Worm (Caenorhabditis elegans): ENCODE measurements around the gene clec-262.

clec-262 gene

DNA sequence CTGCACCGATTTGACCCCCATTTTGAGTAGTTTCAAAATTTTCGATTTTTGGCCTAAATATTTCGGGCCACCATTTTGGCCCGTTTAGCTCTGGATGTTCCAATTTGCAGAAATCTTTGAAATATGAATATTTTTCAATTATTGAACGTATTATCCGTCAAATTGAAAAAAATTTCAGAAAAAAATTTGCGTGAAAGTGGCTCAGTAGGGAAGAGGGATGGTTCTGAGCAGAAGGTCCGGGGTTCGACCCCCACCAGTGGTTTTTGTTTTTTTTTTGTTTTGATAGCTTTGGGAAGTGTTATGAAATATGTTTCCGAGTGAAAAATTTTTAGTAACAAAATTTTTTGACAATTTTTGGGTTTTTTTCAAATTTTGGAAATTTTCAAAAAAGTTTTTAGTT, 32.3 kb upstream of the clec-262 start:
- TF ChIP-seq hlh-17 (GFP tag; optimal IDR thresholded peaks at IDR 0.05; ENCODE audit: borderline replicate concordance) (no peak), dpl-1 (GFP tag; optimal IDR thresholded peaks at IDR 0.05) (no peak), blmp-1 (tag; optimal IDR thresholded peaks at IDR 0.05) (no peak), sup-37 (GFP tag; optimal IDR thresholded peaks at IDR 0.05) (no peak), ztf-11 (tag; optimal IDR thresholded peaks at IDR 0.05) (no peak), efl-1 (optimal IDR thresholded peaks at IDR 0.05) (no peak), efl-1 (GFP tag; optimal IDR thresholded peaks at IDR 0.05 in 1 of 2) (no peak), ceh-88 (GFP tag; IDR thresholded peaks at IDR 0.05) (no peak), hpl-2 (GFP tag; optimal IDR thresholded peaks at IDR 0.05) (no peak), nhr-77 (tag; optimal IDR thresholded peaks at IDR 0.05) (no peak), zag-1 (tag; optimal IDR thresholded peaks at IDR 0.05) (no peak), ets-5 (GFP tag; IDR thresholded peaks at IDR 0.05) (no peak), lir-3 (tag; optimal IDR thresholded peaks at IDR 0.05; ENCODE audit: poor library complexity) (no peak)

DNA sequence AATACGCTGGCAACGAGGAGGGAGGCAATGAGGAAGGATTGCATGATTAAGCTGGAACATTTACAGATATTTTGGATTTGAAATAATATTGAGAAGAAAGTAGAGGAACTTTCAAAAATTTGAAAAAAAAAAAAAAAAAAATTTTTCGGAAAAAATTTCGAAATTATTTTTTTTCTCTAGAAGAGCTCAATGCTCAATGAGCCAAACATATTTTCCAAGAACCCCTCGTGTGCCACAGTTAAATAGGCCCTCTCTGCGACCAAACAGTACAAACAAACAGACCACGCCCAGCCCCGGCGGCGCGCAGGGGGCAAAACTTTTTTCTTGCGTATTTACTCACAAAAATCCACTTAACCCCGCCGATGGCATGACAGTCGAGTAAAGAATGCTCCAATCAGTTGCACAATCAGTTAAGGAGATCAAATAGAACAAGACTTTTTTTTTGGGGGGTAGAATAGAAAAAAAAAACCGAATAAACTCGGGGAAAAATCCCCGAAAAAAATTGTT, 31.8 kb upstream of the clec-262 start, which contains the start of gene pqn-94:
Gene pqn-94, minus strand, starts transcription at position 51 of the 507 bp plus-strand sequence.
- no peak for TF ChIP-seq dpl-1 (GFP tag; optimal IDR thresholded peaks at IDR 0.05)
- TF ChIP-seq sptf-1 (tag; optimal IDR thresholded peaks at IDR 0.05) = no peak
- no peak for TF ChIP-seq pax-3 (tag; optimal IDR thresholded peaks at IDR 0.05)
- peak; percentile 32 for TF ChIP-seq nhr-77 (tag; optimal IDR thresholded peaks at IDR 0.05)
- TF ChIP-seq fkh-4 (tag; optimal IDR thresholded peaks at IDR 0.05; ENCODE audit: borderline replicate concordance) = no peak
- no peak for TF ChIP-seq lin-35 (GFP tag; optimal IDR thresholded peaks at IDR 0.05)
- TF ChIP-seq skn-1 (tag; optimal IDR thresholded peaks at IDR 0.05) = no peak
- TF ChIP-seq aha-1 (tag; optimal IDR thresholded peaks at IDR 0.05) = no peak
- no peak for TF ChIP-seq elt-2 (tag; optimal IDR thresholded peaks at IDR 0.05)
- no peak for TF ChIP-seq egl-13 (tag; optimal IDR thresholded peaks at IDR 0.05)
- TF ChIP-seq grh-1 (GFP tag; IDR thresholded peaks at IDR 0.05) = no peak
- TF ChIP-seq tbx-2 (tag; optimal IDR thresholded peaks at IDR 0.05) = peak; percentile 0

DNA sequence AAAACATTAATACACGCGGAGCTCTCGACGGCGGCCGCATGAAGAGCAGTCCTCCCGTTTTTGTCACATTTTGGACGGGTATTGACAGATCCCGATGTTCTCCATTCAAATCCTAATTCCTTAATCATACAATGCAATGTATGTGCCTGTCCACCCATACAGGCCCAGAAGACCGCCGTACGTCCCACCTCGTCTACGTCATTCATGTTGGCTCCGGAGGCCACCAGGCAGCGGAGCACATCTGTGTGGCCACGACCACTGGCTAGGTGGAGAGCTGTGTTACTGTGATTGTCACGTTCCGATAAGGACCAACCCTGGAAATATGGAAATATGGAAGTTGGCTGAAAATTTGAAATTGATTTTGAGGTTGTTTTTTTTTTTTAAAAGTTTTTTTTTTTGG, 28.8 kb upstream of the clec-262 start:
- TF ChIP-seq C34B4.2 (tag; optimal IDR thresholded peaks at IDR 0.05) (no peak), lin-15B (tag; optimal IDR thresholded peaks at IDR 0.05) (no peak), efl-1 (optimal IDR thresholded peaks at IDR 0.05) (no peak), efl-1 (GFP tag; optimal IDR thresholded peaks at IDR 0.05 in 1 of 2) (peak in 1 of 2 experiments; percentile 34), lin-14 (GFP tag; optimal IDR thresholded peaks at IDR 0.05) (no peak), alr-1 (tag; optimal IDR thresholded peaks at IDR 0.05; ENCODE audit: borderline replicate concordance) (no peak)

DNA sequence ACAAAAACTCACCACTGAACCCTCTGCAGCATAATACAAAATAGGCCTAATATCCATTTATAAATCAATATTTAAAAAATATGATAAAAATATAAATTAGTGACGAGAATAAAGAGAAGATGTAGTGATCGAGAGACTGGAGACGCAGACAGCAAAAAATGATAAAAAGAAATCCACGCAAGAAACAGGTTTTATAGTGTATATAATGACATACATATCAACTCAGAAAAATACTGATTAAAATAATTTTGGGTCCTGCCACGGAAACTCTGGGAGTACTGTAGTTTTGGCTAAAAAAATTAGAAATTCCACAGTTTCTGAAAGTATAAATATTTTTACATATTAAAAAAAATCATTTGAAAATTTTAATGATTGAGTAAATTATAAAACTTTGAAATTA, 22.3 kb upstream of the clec-262 start, which contains the start of gene mlt-4:
Gene mlt-4, minus strand, starts transcription at position 101 of the 400 bp plus-strand sequence.
- TF ChIP-seq unc-30 (tag; optimal IDR thresholded peaks at IDR 0.05) (no peak), lin-39 (tag; optimal IDR thresholded peaks at IDR 0.05) (no peak), unc-62 (GFP tag; optimal IDR thresholded peaks at IDR 0.05) (no peak), unc-86 (tag; optimal IDR thresholded peaks at IDR 0.05) (no peak), C16A3.4 (tag; optimal IDR thresholded peaks at IDR 0.05) (no peak), tlp-1 (tag; optimal IDR thresholded peaks at IDR 0.05) (no peak), Y116A8C.19 (tag; optimal IDR thresholded peaks at IDR 0.05; ENCODE audit: borderline replicate concordance) (no peak), irx-1 (tag; optimal IDR thresholded peaks at IDR 0.05) (no peak)

DNA sequence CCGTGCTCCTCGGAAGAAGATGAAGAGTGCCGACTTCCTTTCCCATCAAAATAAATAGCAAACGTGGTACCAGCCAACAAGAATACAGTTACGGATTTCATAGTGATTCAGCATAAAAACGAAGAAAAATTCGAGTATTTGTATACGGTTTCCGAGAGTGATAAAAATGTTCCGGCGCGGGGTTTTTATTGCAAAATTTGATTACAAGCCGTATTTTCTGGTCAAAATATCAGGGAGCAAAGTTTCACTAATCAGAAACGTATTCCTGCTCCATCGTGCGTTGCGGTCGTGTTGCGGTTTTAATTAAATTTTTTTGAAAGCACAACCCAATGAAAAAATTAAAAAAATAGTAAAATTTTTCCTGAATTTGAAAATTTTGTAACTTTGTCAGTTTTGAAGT, 17.2 kb upstream of the clec-262 start, which contains the start of gene clec-261:
Gene clec-261, minus strand, starts transcription at position 101 of the 400 bp plus-strand sequence.
- TF ChIP-seq tlp-1 (tag; optimal IDR thresholded peaks at IDR 0.05) (no peak), isw-1 (GFP tag; IDR thresholded peaks at IDR 0.05) (no peak), rnt-1 (tag; optimal IDR thresholded peaks at IDR 0.05) (no peak), jun-1 (tag; optimal IDR thresholded peaks at IDR 0.05) (no peak), ceh-63 (GFP tag; optimal IDR thresholded peaks at IDR 0.05) (no peak), grh-1 (GFP tag; IDR thresholded peaks at IDR 0.05) (no peak), aly-2 (tag; optimal IDR thresholded peaks at IDR 0.05) (no peak), skn-1 (tag; optimal IDR thresholded peaks at IDR 0.05) (no peak), snu-23 (GFP tag; optimal IDR thresholded peaks at IDR 0.05) (no peak), nhr-237 (tag; optimal IDR thresholded peaks at IDR 0.05) (no peak), nhr-19 (GFP tag; conservative IDR thresholded peaks at IDR 0.05) (no peak), snpc-4 (tag; optimal IDR thresholded peaks at IDR 0.05) (no peak), C04F5.9 (tag; optimal IDR thresholded peaks at IDR 0.05) (no peak), dpl-1 (GFP tag; optimal IDR thresholded peaks at IDR 0.05) (no peak), sptf-1 (tag; optimal IDR thresholded peaks at IDR 0.05) (no peak)
